Fruit fly (Drosophila melanogaster): ENCODE results near the gene CG14210.

Gene CG14210

dm6 chrX:19665684-19666141 lies 49.7 kb downstream of the CG14210 start (continued):
- TF ChIP-seq CG12744 (GFP tag; optimal IDR thresholded peaks at IDR 0.05) (peak; percentile 24), BtbVII (GFP tag; optimal IDR thresholded peaks at IDR 0.05) (no peak), vvl (GFP tag; IDR thresholded peaks at IDR 0.05) (peak; percentile 59; the same call in 1 of the 2 replicates), crp (GFP tag; optimal IDR thresholded peaks at IDR 0.05) (peak in 1 of 2 experiments; percentile 23), nom (GFP tag; optimal IDR thresholded peaks at IDR 0.05) (peak; percentile 24), CG12236 (GFP tag; optimal IDR thresholded peaks at IDR 0.05) (no peak), ttk (GFP tag; IDR thresholded peaks at IDR 0.05) (peak; percentile 41; the same call in 1 of the 2 replicates), wek (GFP tag; optimal IDR thresholded peaks at IDR 0.05) (no peak), CG13894 (tag; optimal IDR thresholded peaks at IDR 0.05) (no peak), tll (GFP tag; optimal IDR thresholded peaks at IDR 0.05) (no peak), CG6683 (GFP tag; optimal IDR thresholded peaks at IDR 0.05) (no peak), vfl (GFP tag; optimal IDR thresholded peaks at IDR 0.05) (no peak), Meics (GFP tag; optimal IDR thresholded peaks at IDR 0.05) (peak; percentile 24), Adf1 (GFP tag; IDR thresholded peaks at IDR 0.05) (peak; percentile 67), CG6654 (GFP tag; optimal IDR thresholded peaks at IDR 0.05) (no peak), Spps (tag; optimal IDR thresholded peaks at IDR 0.05) (no peak), Doc2 (GFP tag; IDR thresholded peaks at IDR 0.05) (no peak), NK7.1 (GFP tag; optimal IDR thresholded peaks at IDR 0.05) (no peak), salm (tag; optimal IDR thresholded peaks at IDR 0.05) (no peak), wor (GFP tag; IDR thresholded peaks at IDR 0.05) (no peak), kni (GFP tag; optimal IDR thresholded peaks at IDR 0.05) (peak; percentile 38), slou (GFP tag; optimal IDR thresholded peaks at IDR 0.05) (no peak), CG6689 (GFP tag; IDR thresholded peaks at IDR 0.05) (peak; percentile 53), Dip2 (GFP tag; IDR thresholded peaks at IDR 0.05) (no peak), CG3281 (GFP tag; optimal IDR thresholded peaks at IDR 0.05) (no peak), gem (tag; optimal IDR thresholded peaks at IDR 0.05) (peak; percentile 23), CG2199 (GFP tag; IDR thresholded peaks at IDR 0.05) (0 out of 3 replicates have a peak, but pooled peaks have one; percentile 61), Scr (GFP tag; IDR thresholded peaks at IDR 0.05; ENCODE audit: partially characterized antibody) (peak; percentile 42; the same call in 1 of the 2 replicates), CG10431 (GFP tag; optimal IDR thresholded peaks at IDR 0.05) (no peak), gcm2 (GFP tag; optimal IDR thresholded peaks at IDR 0.05) (no peak), CG8359 (GFP tag; optimal IDR thresholded peaks at IDR 0.05; ENCODE audit: borderline replicate concordance) (no peak), grn (GFP tag; optimal IDR thresholded peaks at IDR 0.05) (peak; percentile 41), bbx (GFP tag; IDR thresholded peaks at IDR 0.05; ENCODE audit: partially characterized antibody) (peak; percentile 62), Hr51 (GFP tag; optimal IDR thresholded peaks at IDR 0.05) (no peak), CG15073 (GFP tag; optimal IDR thresholded peaks at IDR 0.05) (no peak), Xbp1 (GFP tag; optimal IDR thresholded peaks at IDR 0.05) (peak; percentile 31), Nf-YB (GFP tag; optimal IDR thresholded peaks at IDR 0.05) (no peak), corto (GFP tag; optimal IDR thresholded peaks at IDR 0.05) (no peak), CTCF (GFP tag; optimal IDR thresholded peaks at IDR 0.05) (no peak), CG12219 (GFP tag; optimal IDR thresholded peaks at IDR 0.05) (no peak), hkb (optimal IDR thresholded peaks at IDR 0.05) (no peak), hkb (GFP tag; IDR thresholded peaks at IDR 0.05) (peak; percentile 31; the same call in 1 of the 2 replicates), CG12071 (GFP tag; optimal IDR thresholded peaks at IDR 0.05) (no peak), kay (GFP tag; optimal IDR thresholded peaks at IDR 0.05) (no peak), MBD-R2 (GFP tag; IDR thresholded peaks at IDR 0.05) (0 out of 2 replicates have a peak, but pooled peaks have one; percentile 23), Sry-β (GFP tag; optimal IDR thresholded peaks at IDR 0.05) (no peak), phol (tag; optimal IDR thresholded peaks at IDR 0.05) (peak; percentile 1), Bdp1 (GFP tag; optimal IDR thresholded peaks at IDR 0.05) (no peak), ap (GFP tag; IDR thresholded peaks at IDR 0.05) (no peak), CG8388 (GFP tag; optimal IDR thresholded peaks at IDR 0.05) (no peak), CG7928 (GFP tag; optimal IDR thresholded peaks at IDR 0.05) (no peak)

Data from whole organism, embryonic.